Fruit fly (Drosophila melanogaster) S2 (cell line): ENCODE results near the gene CG3909.

Experiments used
- CG8478 ChIP-seq: fragments of >200 bp; optimal IDR thresholded peaks from 2 replicates; lab custom pipeline; 2018
- CTCF ChIP-seq, 2 experiments: fragments of >200 bp; optimal IDR thresholded peaks; 2 replicates each; lab custom pipeline; 2018

DNA sequence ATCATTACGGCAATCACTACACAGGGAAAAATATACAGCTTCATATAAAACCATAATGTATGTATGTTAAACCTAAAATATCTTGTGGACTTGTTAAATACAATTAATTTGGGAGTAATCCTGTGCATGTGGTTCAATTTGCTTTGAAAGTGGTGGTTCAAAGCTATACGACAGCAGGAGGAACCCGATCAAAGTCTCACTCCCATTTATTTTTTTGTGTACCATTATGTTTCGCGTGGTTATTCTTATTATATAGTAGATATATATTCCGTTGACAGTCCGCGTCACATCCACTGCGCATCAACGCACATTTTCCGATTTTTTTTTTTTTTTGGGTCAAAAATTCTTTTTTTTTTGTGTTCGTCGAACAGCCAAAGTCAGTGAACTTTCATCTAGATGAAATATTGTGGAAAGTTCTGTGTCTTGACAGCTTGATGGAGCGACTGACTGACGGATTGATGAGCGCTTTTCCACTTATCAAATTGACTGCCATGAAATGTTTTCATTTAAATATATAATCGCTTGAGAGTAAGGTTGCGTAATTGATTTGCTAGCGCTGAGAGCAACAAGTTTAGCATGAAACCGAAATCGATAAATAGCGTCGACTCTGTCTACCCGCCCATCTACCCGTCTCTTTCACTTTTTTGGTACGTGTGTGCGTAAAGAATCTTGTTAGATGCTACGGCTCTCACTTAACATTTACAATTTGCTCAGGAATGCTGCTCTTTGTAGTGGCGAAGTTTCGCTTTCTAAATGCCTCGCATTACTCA is 9.9 kb upstream of the CG3909 start:
- TF ChIP-seq CTCF (optimal IDR thresholded peaks at IDR 0.05; lab: Kevin White, UChicago) (no peak), CG8478 (lab: Kevin White, UChicago) (no peak)
